Fruit fly (Drosophila melanogaster) whole organism, embryonic: ENCODE results near the gene RabX5.

ENCODE experiments used
- Abd-B ChIP-seq: fragments of 200-800 bp; sonication (Bioruptor generic); optimal IDR thresholded peaks from 2 replicates; lab custom pipeline; 2018; ENCODE audit warnings: missing biosample characterization, mild to moderate bottlenecking, missing genetic modification characterization, moderate library complexity
- Adf1 ChIP-seq: fragments of 200-800 bp; sonication (Bioruptor generic); IDR thresholded peaks from 2 replicates; pipeline ENCODE4 v1.3.6; 2022; ENCODE audit warnings: missing biosample characterization, missing genetic modification characterization
- B-H1 ChIP-seq: fragments of 200-800 bp; sonication (Bioruptor generic); IDR thresholded peaks from 3 replicates; pipeline ENCODE4 v1.3.6; 2022; ENCODE audit warnings: missing biosample characterization, missing genetic modification characterization
- Bdp1 ChIP-seq: fragments of 200-800 bp; sonication (Bioruptor generic); optimal IDR thresholded peaks from 3 replicates; lab custom pipeline; 2016; ENCODE audit warnings: missing biosample characterization, missing genetic modification characterization
- CG10147 ChIP-seq: fragments of 200-800 bp; sonication (Bioruptor generic); optimal IDR thresholded peaks from 2 replicates; lab custom pipeline; 2019; ENCODE audit warnings: missing biosample characterization, mild to moderate bottlenecking, missing genetic modification characterization, moderate library complexity
- CG10209 ChIP-seq: fragments of 200-800 bp; sonication (Bioruptor generic); optimal IDR thresholded peaks from 3 replicates; lab custom pipeline; 2017; ENCODE audit warnings: missing biosample characterization, mild to moderate bottlenecking, missing genetic modification characterization, missing genetic modification reagents
- CG11560 ChIP-seq: fragments of 200-800 bp; sonication (Bioruptor generic); IDR thresholded peaks from 3 replicates; pipeline ENCODE4 v1.3.6; 2022; ENCODE audit warnings: missing biosample characterization, missing genetic modification characterization
- CG11723 ChIP-seq: fragments of 200-800 bp; sonication (Bioruptor generic); optimal IDR thresholded peaks from 2 replicates; lab custom pipeline; 2017; ENCODE audit warnings: missing biosample characterization, mild to moderate bottlenecking, missing genetic modification characterization
- CG12104 ChIP-seq: fragments of 200-800 bp; sonication (Bioruptor generic); optimal IDR thresholded peaks from 3 replicates; lab custom pipeline; 2016; ENCODE audit warnings: missing biosample characterization, missing genetic modification characterization
- CG1602 ChIP-seq: fragments of 200-800 bp; sonication (Bioruptor generic); optimal IDR thresholded peaks from 3 replicates; lab custom pipeline; 2016; ENCODE audit warnings: missing biosample characterization, missing genetic modification characterization
- CG1603 ChIP-seq: fragments of 200-800 bp; sonication (Bioruptor generic); optimal IDR thresholded peaks from 2 replicates; lab custom pipeline; 2019; ENCODE audit warnings: missing biosample characterization, mild to moderate bottlenecking, missing genetic modification characterization, moderate library complexity
- CG16815 ChIP-seq: fragments of 200-800 bp; sonication (Bioruptor generic); optimal IDR thresholded peaks from 3 replicates; lab custom pipeline; 2017; ENCODE audit warnings: missing biosample characterization, mild to moderate bottlenecking, missing genetic modification characterization
- CG17328 ChIP-seq: fragments of 200-800 bp; sonication (Bioruptor generic); IDR thresholded peaks from 2 replicates; pipeline ENCODE4 v1.3.6; 2022; ENCODE audit warnings: missing biosample characterization, missing genetic modification characterization
- CG18764 ChIP-seq: fragments of 200-800 bp; sonication (Bioruptor generic); optimal IDR thresholded peaks from 3 replicates; lab custom pipeline; 2016; ENCODE audit warnings: missing biosample characterization, missing genetic modification characterization
- CG2712 ChIP-seq: fragments of 200-800 bp; optimal IDR thresholded peaks from 3 replicates; lab custom pipeline; 2019; ENCODE audit warnings: missing biosample characterization, mild to moderate bottlenecking, missing genetic modification characterization, moderate library complexity
- CG3726 ChIP-seq: fragments of 200-800 bp; sonication (Bioruptor generic); IDR thresholded peaks from 3 replicates; pipeline ENCODE4, ENCODE4 v1.3.6; 2022; ENCODE audit warnings: missing biosample characterization, missing genetic modification characterization
- CG6272 ChIP-seq: fragments of 200-800 bp; sonication (Bioruptor generic); IDR thresholded peaks from 2 replicates; pipeline ENCODE4 v1.3.6; 2022; ENCODE audit warnings: missing biosample characterization, missing genetic modification characterization
- CG6813 ChIP-seq: fragments of 200-800 bp; sonication (Bioruptor generic); optimal IDR thresholded peaks from 2 replicates; lab custom pipeline; 2017; ENCODE audit warnings: missing biosample characterization, missing genetic modification characterization, mild to moderate bottlenecking, moderate library complexity, missing genetic modification reagents
- CG7556 ChIP-seq: fragments of 200-800 bp; sonication (Bioruptor generic); optimal IDR thresholded peaks from 2 replicates; lab custom pipeline; 2017; ENCODE audit warnings: missing biosample characterization, mild to moderate bottlenecking, missing genetic modification characterization
- CG8281 ChIP-seq: fragments of 200-800 bp; sonication (Bioruptor generic); optimal IDR thresholded peaks from 2 replicates; lab custom pipeline; 2018; ENCODE audit warnings: missing biosample characterization, mild to moderate bottlenecking, missing genetic modification characterization, moderate library complexity
- CG9437 ChIP-seq: fragments of 200-800 bp; sonication (Bioruptor generic); optimal IDR thresholded peaks from 2 replicates; lab custom pipeline; 2018; ENCODE audit warnings: missing biosample characterization, mild to moderate bottlenecking, missing genetic modification characterization
- Chrac-16 ChIP-seq: fragments of 200-800 bp; sonication (Bioruptor generic); optimal IDR thresholded peaks from 3 replicates; lab custom pipeline; 2016; ENCODE audit warnings: missing biosample characterization, missing genetic modification characterization
- CkIIα-i1 ChIP-seq: fragments of 200-800 bp; sonication (Bioruptor generic); IDR thresholded peaks from 2 replicates; pipeline ENCODE4 v1.3.6; 2022; ENCODE audit warnings: missing biosample characterization, missing genetic modification characterization
- Dip3 ChIP-seq: fragments of 200-800 bp; sonication (Bioruptor generic); optimal IDR thresholded peaks from 3 replicates; lab custom pipeline; 2016; ENCODE audit warnings: missing biosample characterization, missing genetic modification characterization
- Fer2 ChIP-seq: fragments of 200-800 bp; sonication (Bioruptor generic); optimal IDR thresholded peaks from 2 replicates; lab custom pipeline; 2018; ENCODE audit warnings: missing biosample characterization, mild to moderate bottlenecking, missing genetic modification characterization, moderate library complexity
- Gug ChIP-seq: fragments of 200-800 bp; sonication (Bioruptor generic); IDR thresholded peaks from 4 replicates; pipeline ENCODE4 v1.3.6; 2022; ENCODE audit warnings: missing biosample characterization, missing genetic modification characterization
- HLH54F ChIP-seq: fragments of 200-800 bp; sonication (Bioruptor generic); optimal IDR thresholded peaks from 3 replicates; lab custom pipeline; 2016; ENCODE audit warnings: missing biosample characterization, missing genetic modification characterization
- Hmx ChIP-seq: fragments of 200-800 bp; sonication (Bioruptor generic); optimal IDR thresholded peaks from 2 replicates; lab custom pipeline; 2016; ENCODE audit warnings: missing biosample characterization, missing genetic modification characterization
- Kr ChIP-seq: fragments of 200-800 bp; sonication (Bioruptor generic); optimal IDR thresholded peaks from 2 replicates; lab custom pipeline; 2017; ENCODE audit warnings: missing biosample characterization, mild to moderate bottlenecking, missing genetic modification characterization
- MTF-1 ChIP-seq: fragments of 200-800 bp; sonication (Bioruptor generic); optimal IDR thresholded peaks from 2 replicates; lab custom pipeline; 2018; ENCODE audit warnings: missing biosample characterization, mild to moderate bottlenecking, missing genetic modification characterization, borderline replicate concordance
- Nf-YB ChIP-seq: fragments of 200-800 bp; sonication (Bioruptor generic); optimal IDR thresholded peaks from 3 replicates; lab custom pipeline; 2019; ENCODE audit warnings: missing biosample characterization, mild to moderate bottlenecking, missing genetic modification characterization, moderate library complexity
- Pdp1 ChIP-seq, 2 experiments: fragments of 200-800 bp; sonication (Bioruptor generic); optimal IDR thresholded peaks; 3 replicates each; lab custom pipeline; 2016; ENCODE audit warnings: missing biosample characterization in 2 of 2, missing genetic modification characterization in 2 of 2, mild to moderate bottlenecking in 1 of 2, moderate library complexity in 1 of 2
- Side ChIP-seq: fragments of 200-800 bp; sonication (Bioruptor generic); optimal IDR thresholded peaks from 2 replicates; lab custom pipeline; 2016; ENCODE audit warnings: missing biosample characterization, missing genetic modification characterization
- Tbp ChIP-seq: fragments of >200 bp; optimal IDR thresholded peaks from 2 replicates; lab custom pipeline; 2018; ENCODE audit warnings: missing biosample characterization, missing genetic modification characterization
- ap ChIP-seq: fragments of 200-800 bp; sonication (Bioruptor generic); IDR thresholded peaks from 2 replicates; pipeline ENCODE4 v1.3.6; 2022; ENCODE audit warnings: missing biosample characterization, missing genetic modification characterization
- ash1 ChIP-seq: fragments of 200-800 bp; sonication (Bioruptor generic); optimal IDR thresholded peaks from 2 replicates; lab custom pipeline; 2018; ENCODE audit warnings: missing biosample characterization, mild to moderate bottlenecking, missing genetic modification characterization
- bigmax ChIP-seq: fragments of 200-800 bp; sonication (Bioruptor generic); optimal IDR thresholded peaks from 2 replicates; lab custom pipeline; 2018; ENCODE audit warnings: missing biosample characterization, mild to moderate bottlenecking, missing genetic modification characterization
- disco-r ChIP-seq: fragments of 200-800 bp; sonication (Bioruptor generic); optimal IDR thresholded peaks from 2 replicates; lab custom pipeline; 2016; ENCODE audit warnings: missing biosample characterization, missing genetic modification characterization
- grn ChIP-seq: fragments of 200-800 bp; sonication (Bioruptor generic); optimal IDR thresholded peaks from 3 replicates; lab custom pipeline; 2017; ENCODE audit warnings: missing biosample characterization, missing genetic modification characterization
- nau ChIP-seq: fragments of 200-800 bp; sonication (Bioruptor generic); optimal IDR thresholded peaks from 3 replicates; lab custom pipeline; 2017; ENCODE audit warnings: missing biosample characterization, mild to moderate bottlenecking, missing genetic modification characterization, missing genetic modification reagents
- nerfin-1 ChIP-seq: fragments of 200-800 bp; sonication (Bioruptor generic); optimal IDR thresholded peaks from 3 replicates; lab custom pipeline; 2019; ENCODE audit warnings: missing biosample characterization, mild to moderate bottlenecking, missing genetic modification characterization, moderate library complexity
- pan ChIP-seq, 4 experiments: fragments of >200 bp in 3 of 4; fragments of 200-800 bp in 1 of 4; sonication (Bioruptor generic) in 1 of 4; optimal IDR thresholded peaks in 3 of 4; IDR thresholded peaks in 1 of 4; 2 replicates each; pipeline versions ENCODE4 v1.3.6 to Lab custom; 2017 to 2022; ENCODE audit warnings: missing biosample characterization in 2 of 4, missing genetic modification characterization in 2 of 4, mixed read lengths in 1 of 4
- pita ChIP-seq: fragments of 200-800 bp; sonication (Bioruptor generic); optimal IDR thresholded peaks from 2 replicates; lab custom pipeline; 2017; ENCODE audit warnings: missing biosample characterization, mild to moderate bottlenecking, missing genetic modification characterization
- prd ChIP-seq, 3 experiments: fragments of >200 bp in 2 of 3; fragments of 200-800 bp in 1 of 3; sonication (Bioruptor generic) in 1 of 3; optimal IDR thresholded peaks in 2 of 3; IDR thresholded peaks in 1 of 3; 2 replicates in 2 of 3; 3 replicates in 1 of 3; pipeline versions ENCODE4 v1.3.6 to Lab custom; 2017 to 2022; ENCODE audit warnings: missing biosample characterization in 1 of 3, missing genetic modification characterization in 1 of 3
- sc ChIP-seq, 3 experiments: fragments of >200 bp in 2 of 3; fragments of 200-800 bp in 1 of 3; sonication (Bioruptor generic) in 1 of 3; optimal IDR thresholded peaks; 2 replicates in 2 of 3; 3 replicates in 1 of 3; lab custom pipeline; 2017; ENCODE audit warnings: mild to moderate bottlenecking in 1 of 3, missing biosample characterization in 1 of 3, missing genetic modification characterization in 1 of 3, missing genetic modification reagents in 1 of 3
- stwl ChIP-seq: fragments of 200-800 bp; sonication (Bioruptor generic); optimal IDR thresholded peaks from 3 replicates; lab custom pipeline; 2018; ENCODE audit warnings: missing biosample characterization, mild to moderate bottlenecking, missing genetic modification characterization, moderate library complexity
- ttk ChIP-seq: fragments of 200-800 bp; sonication (Bioruptor generic); IDR thresholded peaks from 2 replicates; pipeline ENCODE4 v2.1.2; 2022; ENCODE audit warnings: missing biosample characterization, missing genetic modification characterization
- yki ChIP-seq: fragments of >200 bp; optimal IDR thresholded peaks from 3 replicates; lab custom pipeline; 2018

RabX5 gene

DNA sequence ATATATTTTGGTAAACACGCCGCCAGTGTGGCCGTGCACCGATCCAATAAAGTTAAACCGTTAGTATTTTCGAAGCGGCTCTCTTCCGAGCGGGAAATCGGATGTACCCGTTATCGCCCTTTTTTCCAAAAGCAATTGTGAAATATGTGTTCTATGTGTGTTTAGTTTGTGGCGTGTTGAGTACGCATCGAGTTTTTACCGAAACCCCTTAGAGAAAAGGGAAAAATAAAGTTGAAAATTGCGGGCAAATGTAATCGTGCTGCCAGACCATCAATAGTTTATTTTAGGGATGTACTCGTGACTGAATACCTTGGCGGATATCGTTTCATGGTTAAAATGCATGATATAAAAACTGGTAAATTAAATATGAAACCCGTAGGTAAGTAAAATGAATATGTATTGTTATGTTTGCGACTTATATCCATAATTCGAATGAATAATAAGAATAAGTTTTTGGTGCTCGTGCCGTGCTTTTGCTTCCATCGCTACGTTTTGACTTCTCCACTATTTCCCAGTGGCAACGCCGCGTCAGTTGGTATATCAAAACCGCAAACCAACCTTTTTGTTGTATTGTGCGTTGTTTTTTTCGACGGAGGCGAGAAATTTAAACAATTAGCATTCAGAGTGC lies 30.6 kb downstream of the RabX5 start, which contains the start of the genes Mettl2 and Bgb (continued):
- no peak for TF ChIP-seq Kr (GFP tag; lab: Kevin White, UChicago)
- TF ChIP-seq Gug (GFP tag; lab: Robert Waterston, UW), result peak; percentile 93
- TF ChIP-seq yki (lab: Kevin White, UChicago), result no peak
- TF ChIP-seq CG17328, result peak; percentile 63
- TF ChIP-seq CG3726, result peak; percentile 76; the same call in 2 of the 3 replicates
- peak; percentile 72 for TF ChIP-seq CG18764 (GFP tag; lab: Kevin White, UChicago)
- peak; percentile 72 for TF ChIP-seq Side (GFP tag; lab: Kevin White, UChicago)
- no peak for TF ChIP-seq ash1 (GFP tag; lab: Kevin White, UChicago)
- peak; percentile 55 for TF ChIP-seq CG10209 (GFP tag; lab: Kevin White, UChicago)
- peak; percentile 15 for TF ChIP-seq Nf-YB (GFP tag; lab: Kevin White, UChicago)
- peak; percentile 51 for TF ChIP-seq CG12104 (GFP tag; lab: Kevin White, UChicago)
- TF ChIP-seq CkIIα-i1 (GFP tag; lab: Robert Waterston, UW), result no peak
- peak; percentile 77 for TF ChIP-seq CG2712 (tag; lab: Kevin White, UChicago)
- TF ChIP-seq prd (optimal IDR thresholded peaks at IDR 0.05; lab: Kevin White, UChicago), result no peak
- peak; percentile 91 for TF ChIP-seq prd (GFP tag; IDR thresholded peaks at IDR 0.05; lab: Robert Waterston, UW)
- peak; percentile 60 for TF ChIP-seq disco-r (GFP tag; lab: Kevin White, UChicago)
- peak; percentile 66 for TF ChIP-seq CG16815 (GFP tag; lab: Kevin White, UChicago)
- peak; percentile 80 for TF ChIP-seq Dip3 (GFP tag; lab: Kevin White, UChicago)
- TF ChIP-seq grn, result no peak
- TF ChIP-seq CG10147 (GFP tag; lab: Kevin White, UChicago), result peak; percentile 76
- TF ChIP-seq Adf1 (GFP tag; lab: Robert Waterston, UW), result no peak
- no peak for TF ChIP-seq Tbp (GFP tag; lab: Kevin White, UChicago)
- TF ChIP-seq Pdp1 (GFP tag; optimal IDR thresholded peaks at IDR 0.05; lab: Kevin White, UChicago), result peak in 1 of 2 experiments; percentile 90
- peak; percentile 74 for TF ChIP-seq Fer2 (tag; lab: Kevin White, UChicago)
- TF ChIP-seq Abd-B (GFP tag; lab: Kevin White, UChicago), result peak; percentile 86
- TF ChIP-seq CG9437 (GFP tag; lab: Kevin White, UChicago), result peak; percentile 61
- TF ChIP-seq B-H1 (GFP tag; lab: Robert Waterston, UW), result peak; percentile 27; the same call in 1 of the 3 replicates
- TF ChIP-seq CG6272 (GFP tag; lab: Robert Waterston, UW), result peak; percentile 89
- TF ChIP-seq Chrac-16 (GFP tag; lab: Kevin White, UChicago), result peak; percentile 76
- TF ChIP-seq stwl (tag; lab: Kevin White, UChicago), result peak; percentile 42
- TF ChIP-seq nerfin-1 (tag; lab: Kevin White, UChicago), result peak; percentile 54
- no peak for TF ChIP-seq MTF-1 (GFP tag; lab: Kevin White, UChicago)
- TF ChIP-seq pita (GFP tag; lab: Kevin White, UChicago), result no peak
- TF ChIP-seq ttk (GFP tag; lab: Robert Waterston, UW), result peak; percentile 80
- no peak for TF ChIP-seq pan (optimal IDR thresholded peaks at IDR 0.05; lab: Kevin White, UChicago)
- peak in 1 of 2 experiments; percentile 79 for TF ChIP-seq pan (GFP tag; optimal IDR thresholded peaks at IDR 0.05 in 1 of 2, IDR thresholded peaks at IDR 0.05 in 1 of 2)
- no peak for TF ChIP-seq CG11723 (GFP tag; lab: Kevin White, UChicago)
- TF ChIP-seq HLH54F, result peak; percentile 81
- no peak for TF ChIP-seq CG8281 (tag; lab: Kevin White, UChicago)
- no peak for TF ChIP-seq ap (GFP tag; lab: Robert Waterston, UW)
- peak; percentile 70 for TF ChIP-seq CG1603 (tag; lab: Kevin White, UChicago)
- TF ChIP-seq bigmax (GFP tag; lab: Kevin White, UChicago), result no peak
- TF ChIP-seq Bdp1 (GFP tag; lab: Kevin White, UChicago), result peak; percentile 39
- TF ChIP-seq CG6813 (GFP tag; lab: Kevin White, UChicago), result no peak
- no peak for TF ChIP-seq sc (optimal IDR thresholded peaks at IDR 0.05; lab: Kevin White, UChicago)
- TF ChIP-seq sc (GFP tag; optimal IDR thresholded peaks at IDR 0.05; lab: Kevin White, UChicago), result no peak
- TF ChIP-seq CG7556, result peak; percentile 55
- no peak for TF ChIP-seq nau (GFP tag; lab: Kevin White, UChicago)
- TF ChIP-seq CG1602, result peak; percentile 76
- no peak for TF ChIP-seq Hmx
- TF ChIP-seq CG11560, result peak; percentile 71
